Worm (Caenorhabditis elegans) whole organism, L1 larva: Measurements from ENCODE around the gene sma-10.

Source experiments
- aly-2 ChIP-seq: fragments of 150-350 bp; optimal IDR thresholded peaks from 2 replicates; lab custom pipeline; 2014; ENCODE audit warnings: missing biosample characterization, missing genetic modification characterization
- rnt-1 ChIP-seq: sonication (generic microtip); optimal IDR thresholded peaks from 2 replicates; lab custom pipeline; 2016; ENCODE audit warnings: mild to moderate bottlenecking, missing genetic modification characterization, moderate library complexity, missing compliant biosample characterization

- no peak for TF ChIP-seq rnt-1 (tag; lab: Kevin White, UChicago)
- TF ChIP-seq aly-2: no peak
Measured at ce11 chrIV:309526-309925, 35.3 kb downstream of the sma-10 start.
